Worm (Caenorhabditis elegans) whole organism, mixed stage, embryonic: ENCODE results near the gene T06E4.5.

Experiments used
- ceh-39 ChIP-seq: fragments of 150-350 bp; optimal IDR thresholded peaks from 2 replicates; lab custom pipeline; 2014; ENCODE audit warnings: missing biosample characterization, missing genetic modification characterization
- ceh-43 ChIP-seq: fragments of 200-800 bp; sonication (Bioruptor generic); optimal IDR thresholded peaks from 2 replicates; lab custom pipeline; 2018; ENCODE audit warnings: mild to moderate bottlenecking, missing genetic modification characterization, moderate library complexity, missing compliant biosample characterization
- ceh-83 ChIP-seq: fragments of 200-800 bp; sonication (Bioruptor generic); optimal IDR thresholded peaks from 2 replicates; lab custom pipeline; 2018; ENCODE audit warnings: mild to moderate bottlenecking, missing genetic modification characterization, missing compliant biosample characterization
- cnd-1 ChIP-seq: fragments of 200-800 bp; sonication (Bioruptor generic); optimal IDR thresholded peaks from 2 replicates; lab custom pipeline; 2018; ENCODE audit warnings: mild to moderate bottlenecking, missing genetic modification characterization, missing compliant biosample characterization
- elt-3 ChIP-seq: fragments of 150-350 bp; optimal IDR thresholded peaks from 2 replicates; lab custom pipeline; 2014; ENCODE audit warnings: missing biosample characterization, missing genetic modification characterization
- flh-1 ChIP-seq: fragments of 200-800 bp; sonication (Bioruptor generic); optimal IDR thresholded peaks from 2 replicates; lab custom pipeline; 2018; ENCODE audit warnings: mild to moderate bottlenecking, missing genetic modification characterization, moderate library complexity, missing compliant biosample characterization
- hlh-1 ChIP-seq: fragments of 150-350 bp; optimal IDR thresholded peaks from 2 replicates; lab custom pipeline; 2014; ENCODE audit warnings: missing biosample characterization, missing genetic modification reagents, missing genetic modification characterization
- lin-32 ChIP-seq: fragments of 200-800 bp; sonication (Bioruptor generic); optimal IDR thresholded peaks from 2 replicates; lab custom pipeline; 2018; ENCODE audit warnings: mild to moderate bottlenecking, missing genetic modification characterization, missing compliant biosample characterization
- lsy-2 ChIP-seq: fragments of 150-350 bp; optimal IDR thresholded peaks from 2 replicates; lab custom pipeline; 2014; ENCODE audit warnings: missing biosample characterization, missing genetic modification characterization
- mab-5 ChIP-seq: fragments of 150-350 bp; optimal IDR thresholded peaks from 2 replicates; lab custom pipeline; 2014; ENCODE audit warnings: missing biosample characterization, missing genetic modification characterization
- mep-1 ChIP-seq: fragments of 150-350 bp; optimal IDR thresholded peaks from 2 replicates; lab custom pipeline; 2017; ENCODE audit warnings: missing biosample characterization, missing genetic modification reagents, missing genetic modification characterization, inconsistent platforms
- nhr-12 ChIP-seq: fragments of 150-350 bp; optimal IDR thresholded peaks from 2 replicates; lab custom pipeline; 2014; ENCODE audit warnings: missing biosample characterization, missing genetic modification characterization
- nhr-237 ChIP-seq: fragments of 150-350 bp; optimal IDR thresholded peaks from 2 replicates; lab custom pipeline; 2014; ENCODE audit warnings: missing biosample characterization, missing genetic modification characterization
- unc-120 ChIP-seq: sonication (generic microtip); optimal IDR thresholded peaks from 2 replicates; lab custom pipeline; 2017; ENCODE audit warnings: missing genetic modification characterization, missing compliant biosample characterization; ENCODE audit not compliant: poor library complexity, severe bottlenecking
- unc-62 ChIP-seq: fragments of 150-350 bp; optimal IDR thresholded peaks from 2 replicates; lab custom pipeline; 2014; ENCODE audit warnings: missing biosample characterization, missing genetic modification reagents, missing genetic modification characterization
- ztf-11 ChIP-seq: fragments of 150-350 bp; optimal IDR thresholded peaks from 2 replicates; lab custom pipeline; 2014; ENCODE audit warnings: missing biosample characterization, missing genetic modification characterization

Gene T06E4.5

ce11 chrV:9680260-9680659 is 49.2 kb downstream of the T06E4.5 start:
- TF ChIP-seq mep-1, result no peak
- TF ChIP-seq unc-62 (GFP tag; lab: Kevin White, UChicago), result no peak
- no peak for TF ChIP-seq nhr-12 (tag; lab: Kevin White, UChicago)
- no peak for TF ChIP-seq ceh-39 (tag; lab: Kevin White, UChicago)
- TF ChIP-seq lin-32, result no peak
- TF ChIP-seq ceh-83 (GFP tag; lab: Kevin White, UChicago), result no peak
- no peak for TF ChIP-seq unc-120 (tag; lab: Kevin White, UChicago)
- TF ChIP-seq elt-3, result no peak
- TF ChIP-seq lsy-2, result no peak
- TF ChIP-seq ceh-43 (GFP tag; lab: Kevin White, UChicago), result no peak
- no peak for TF ChIP-seq mab-5 (tag; lab: Kevin White, UChicago)
- TF ChIP-seq nhr-237 (tag; lab: Kevin White, UChicago), result no peak
- TF ChIP-seq cnd-1 (tag; lab: Kevin White, UChicago), result no peak
- no peak for TF ChIP-seq hlh-1 (tag; lab: Kevin White, UChicago)
- TF ChIP-seq flh-1 (GFP tag; lab: Kevin White, UChicago), result no peak
- TF ChIP-seq ztf-11 (tag; lab: Kevin White, UChicago), result no peak
